Fruit fly (Drosophila melanogaster) whole organism, embryonic: ENCODE results near the gene CG10232.

Source experiments
- CG2129 ChIP-seq: fragments of 200-800 bp; sonication (Bioruptor generic); IDR thresholded peaks from 2 replicates; pipeline ENCODE4 v1.3.6; 2022; ENCODE audit warnings: missing biosample characterization, missing genetic modification characterization; ENCODE audit not compliant: partially characterized antibody
- CG3163 ChIP-seq: fragments of 200-800 bp; sonication (Bioruptor generic); optimal IDR thresholded peaks from 3 replicates; lab custom pipeline; 2016; ENCODE audit warnings: missing biosample characterization, missing genetic modification characterization
- CG3995 ChIP-seq: fragments of 200-800 bp; sonication (Bioruptor generic); optimal IDR thresholded peaks from 3 replicates; lab custom pipeline; 2016; ENCODE audit warnings: missing biosample characterization, missing genetic modification characterization
- dmrt99B ChIP-seq: fragments of 200-800 bp; sonication (Bioruptor generic); optimal IDR thresholded peaks from 2 replicates; lab custom pipeline; 2018; ENCODE audit warnings: missing biosample characterization, mild to moderate bottlenecking, missing genetic modification characterization, moderate library complexity
- trh ChIP-seq: fragments of 200-800 bp; sonication (Bioruptor generic); optimal IDR thresholded peaks from 2 replicates; lab custom pipeline; 2016; ENCODE audit warnings: missing biosample characterization, missing genetic modification characterization

DNA sequence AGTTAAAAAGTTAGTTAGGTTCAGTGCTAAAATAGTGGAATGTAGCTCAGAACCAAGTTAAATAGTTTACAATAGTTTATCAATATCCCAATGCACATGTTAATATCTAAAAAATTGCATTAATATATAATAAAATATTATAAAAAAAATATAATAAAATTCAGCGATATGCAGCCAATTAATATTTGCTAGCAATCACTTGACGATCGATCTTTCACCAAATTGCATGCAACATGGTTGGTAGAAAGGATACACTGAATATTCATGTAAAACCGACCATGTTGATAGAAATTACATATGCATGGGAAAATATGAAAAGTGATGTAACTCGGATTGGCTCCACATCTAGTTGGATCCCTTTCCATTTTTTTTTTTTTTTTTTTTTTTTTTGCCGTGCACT lies 45.8 kb downstream of the CG10232 start:
- TF ChIP-seq CG2129 (GFP tag; lab: Robert Waterston, UW): no peak
- no peak for TF ChIP-seq dmrt99B (tag; lab: Kevin White, UChicago)
- no peak for TF ChIP-seq trh (GFP tag; lab: Kevin White, UChicago)
- no peak for TF ChIP-seq CG3995 (GFP tag; lab: Kevin White, UChicago)
- TF ChIP-seq CG3163 (GFP tag; lab: Kevin White, UChicago): no peak
